ENCODE assay signal across 5 fruit fly cellular contexts in genomic region chr2L:18448639-18449430, dm6.
TF ChIP-seq lines count a peak whose summit lies in the region.

ncm (minus strand) TSS chr2L:18448957.

- TF ChIP-seq CTCF in whole organism, embryonic (GFP tag; optimal IDR thresholded peaks at IDR 0.05; lab: Kevin White, UChicago), result no peak

TF ChIP-seq in whole organism, adult, 20 proteins besides CTCF, POLR2A, EP300 and RAD21:
- TF ChIP-seq cic (GFP tag; optimal IDR thresholded peaks at IDR 0.05; lab: Kevin White, UChicago), result no peak
- TF ChIP-seq Mnt (GFP tag; optimal IDR thresholded peaks at IDR 0.05; lab: Kevin White, UChicago), result peak; percentile 40
TF ChIP-seq in whole organism, adult: peak in this region for 1.

TF ChIP-seq in whole organism, embryonic, 481 proteins besides CTCF, POLR2A, EP300 and RAD21 (continues in another document):
- peak; percentile 8 for TF ChIP-seq CG8290 (GFP tag; optimal IDR thresholded peaks at IDR 0.05; lab: Kevin White, UChicago)
- peak in 1 of 2 experiments; percentile 12 for TF ChIP-seq CG8290 (tag; optimal IDR thresholded peaks at IDR 0.05; lab: Kevin White, UChicago)
- TF ChIP-seq gfzf (GFP tag; optimal IDR thresholded peaks at IDR 0.05; lab: Kevin White, UChicago), result peak; percentile 3
- TF ChIP-seq CG13287 (GFP tag; IDR thresholded peaks at IDR 0.05; lab: Robert Waterston, UW; ENCODE audit: partially characterized antibody), result peak; percentile 94
- TF ChIP-seq CG12769 (tag; optimal IDR thresholded peaks at IDR 0.05; lab: Kevin White, UChicago), result no peak
- TF ChIP-seq Dref (GFP tag; IDR thresholded peaks at IDR 0.05; lab: Robert Waterston, UW), result peak; percentile 92
- no peak for TF ChIP-seq Nf-YC (tag; optimal IDR thresholded peaks at IDR 0.05; lab: Kevin White, UChicago)
- peak; percentile 92 for TF ChIP-seq CG34224 (GFP tag; IDR thresholded peaks at IDR 0.05; lab: Robert Waterston, UW; ENCODE audit: partially characterized antibody)
- TF ChIP-seq unc-4 (GFP tag; IDR thresholded peaks at IDR 0.05; lab: Robert Waterston, UW; ENCODE audit: partially characterized antibody), result peak; percentile 91
- TF ChIP-seq CG14710 (tag; optimal IDR thresholded peaks at IDR 0.05; lab: Kevin White, UChicago), result peak; percentile 64
- no peak for TF ChIP-seq eve (GFP tag; optimal IDR thresholded peaks at IDR 0.05; lab: Kevin White, UChicago)
- TF ChIP-seq CG4282 (GFP tag; optimal IDR thresholded peaks at IDR 0.05; lab: Kevin White, UChicago), result no peak
- peak; percentile 24; the same call in 1 of the 2 replicates for TF ChIP-seq ssp (GFP tag; IDR thresholded peaks at IDR 0.05; lab: Robert Waterston, UW)
- peak; percentile 73 for TF ChIP-seq MESR4 (GFP tag; optimal IDR thresholded peaks at IDR 0.05; lab: Kevin White, UChicago)
- peak; percentile 68 for TF ChIP-seq pzg (GFP tag; optimal IDR thresholded peaks at IDR 0.05; lab: Kevin White, UChicago)
- TF ChIP-seq CG18764 (GFP tag; optimal IDR thresholded peaks at IDR 0.05; lab: Kevin White, UChicago), result peak; percentile 36
- TF ChIP-seq bbx (GFP tag; IDR thresholded peaks at IDR 0.05; lab: Robert Waterston, UW; ENCODE audit: partially characterized antibody), result peak; percentile 86
- peak; percentile 63 for TF ChIP-seq CG15514 (GFP tag; optimal IDR thresholded peaks at IDR 0.05; lab: Kevin White, UChicago)
- peak; percentile 80 for TF ChIP-seq vnd (GFP tag; IDR thresholded peaks at IDR 0.05; lab: Robert Waterston, UW; ENCODE audit: partially characterized antibody)
- peak; percentile 25 for TF ChIP-seq CG2120 (GFP tag; optimal IDR thresholded peaks at IDR 0.05; lab: Kevin White, UChicago)

TF ChIP-seq in whole organism, prepupa, 60 proteins besides CTCF, POLR2A, EP300 and RAD21:
- TF ChIP-seq CG6276 (GFP tag; optimal IDR thresholded peaks at IDR 0.05; lab: Kevin White, UChicago), result no peak
- peak; percentile 15 for TF ChIP-seq esn (GFP tag; optimal IDR thresholded peaks at IDR 0.05; lab: Kevin White, UChicago)

TF ChIP-seq in whole organism, pupa, 21 proteins besides CTCF, POLR2A, EP300 and RAD21:
- no peak for TF ChIP-seq CG34367 (tag; optimal IDR thresholded peaks at IDR 0.05; lab: Kevin White, UChicago)
- TF ChIP-seq D1 (tag; optimal IDR thresholded peaks at IDR 0.05; lab: Kevin White, UChicago), result peak; percentile 34

TF ChIP-seq in whole organism, wandering third instar larva, 38 proteins besides CTCF, POLR2A, EP300 and RAD21:
- TF ChIP-seq Mio (GFP tag; optimal IDR thresholded peaks at IDR 0.05; lab: Kevin White, UChicago) (no peak), Myc (optimal IDR thresholded peaks at IDR 0.05; lab: Kevin White, UChicago) (peak; percentile 34), sv (GFP tag; optimal IDR thresholded peaks at IDR 0.05; lab: Kevin White, UChicago) (peak; percentile 12)
